Fruit fly (Drosophila melanogaster) whole organism, embryonic: ENCODE results near the gene r-l.

ENCODE experiments used
- Atf6 ChIP-seq: fragments of 200-800 bp; sonication (Bioruptor generic); IDR thresholded peaks from 2 replicates; pipeline ENCODE4 v1.3.6; 2022; ENCODE audit warnings: missing biosample characterization, missing genetic modification characterization
- Bteb2 ChIP-seq: fragments of 200-800 bp; sonication (Bioruptor generic); optimal IDR thresholded peaks from 2 replicates; lab custom pipeline; 2016; ENCODE audit warnings: missing biosample characterization, missing genetic modification characterization
- CG1024 ChIP-seq: fragments of 200-800 bp; sonication (Bioruptor generic); IDR thresholded peaks from 2 replicates; pipeline ENCODE4 v1.3.6; 2022; ENCODE audit warnings: missing biosample characterization, missing genetic modification characterization
- CG10543 ChIP-seq: fragments of 200-800 bp; sonication (Bioruptor generic); optimal IDR thresholded peaks from 3 replicates; lab custom pipeline; 2017; ENCODE audit warnings: missing biosample characterization, mild to moderate bottlenecking, missing genetic modification characterization, moderate library complexity
- CG11723 ChIP-seq: fragments of 200-800 bp; sonication (Bioruptor generic); optimal IDR thresholded peaks from 2 replicates; lab custom pipeline; 2017; ENCODE audit warnings: missing biosample characterization, mild to moderate bottlenecking, missing genetic modification characterization
- CG12071 ChIP-seq: fragments of 200-800 bp; sonication (Bioruptor generic); optimal IDR thresholded peaks from 3 replicates; lab custom pipeline; 2018; ENCODE audit warnings: missing biosample characterization, mild to moderate bottlenecking, missing genetic modification characterization
- CG12155 ChIP-seq: fragments of 200-800 bp; sonication (Bioruptor generic); optimal IDR thresholded peaks from 3 replicates; lab custom pipeline; 2016; ENCODE audit warnings: missing biosample characterization, missing genetic modification characterization
- CG12769 ChIP-seq: fragments of 200-800 bp; sonication (Bioruptor generic); optimal IDR thresholded peaks from 2 replicates; lab custom pipeline; 2019; ENCODE audit warnings: missing biosample characterization, mild to moderate bottlenecking, missing genetic modification characterization, moderate library complexity
- CG14014 ChIP-seq: fragments of 200-800 bp; sonication (Bioruptor generic); IDR thresholded peaks from 2 replicates; pipeline ENCODE4 v1.3.6; 2022; ENCODE audit warnings: missing biosample characterization, missing genetic modification characterization
- CG15269 ChIP-seq: fragments of 200-800 bp; sonication (Bioruptor generic); optimal IDR thresholded peaks from 2 replicates; lab custom pipeline; 2018; ENCODE audit warnings: missing biosample characterization, mild to moderate bottlenecking, missing genetic modification characterization, moderate library complexity
- CG1647 ChIP-seq: fragments of 200-800 bp; sonication (Bioruptor generic); optimal IDR thresholded peaks from 3 replicates; lab custom pipeline; 2016; ENCODE audit warnings: missing biosample characterization, missing genetic modification characterization
- CG17829 ChIP-seq: fragments of 200-800 bp; optimal IDR thresholded peaks from 2 replicates; lab custom pipeline; 2019; ENCODE audit warnings: missing biosample characterization, mild to moderate bottlenecking, missing genetic modification characterization, moderate library complexity
- CG2129 ChIP-seq: fragments of 200-800 bp; sonication (Bioruptor generic); IDR thresholded peaks from 2 replicates; pipeline ENCODE4 v1.3.6; 2022; ENCODE audit warnings: missing biosample characterization, missing genetic modification characterization; ENCODE audit not compliant: partially characterized antibody
- CG2889 ChIP-seq: fragments of 200-800 bp; sonication (Bioruptor generic); IDR thresholded peaks from 3 replicates; pipeline ENCODE4 v1.3.6; 2022; ENCODE audit warnings: missing biosample characterization, missing genetic modification characterization
- CG3407 ChIP-seq: fragments of 200-800 bp; sonication (Bioruptor generic); optimal IDR thresholded peaks from 2 replicates; lab custom pipeline; 2018; ENCODE audit warnings: missing biosample characterization, mild to moderate bottlenecking, missing genetic modification characterization
- CG34224 ChIP-seq: fragments of 200-800 bp; sonication (Bioruptor generic); IDR thresholded peaks from 3 replicates; pipeline ENCODE4 v1.3.6; 2022; ENCODE audit warnings: missing biosample characterization, missing genetic modification characterization; ENCODE audit not compliant: partially characterized antibody
- CG3838 ChIP-seq: fragments of 200-800 bp; sonication (Bioruptor generic); optimal IDR thresholded peaks from 3 replicates; lab custom pipeline; 2016; ENCODE audit warnings: missing biosample characterization, missing genetic modification characterization
- CG43689 ChIP-seq: fragments of 200-800 bp; sonication (Bioruptor generic); IDR thresholded peaks from 2 replicates; pipeline ENCODE4 v1.3.6; 2022; ENCODE audit warnings: missing biosample characterization, missing genetic modification characterization
- CG8290 ChIP-seq, 3 experiments: fragments of 200-800 bp; sonication (Bioruptor generic); optimal IDR thresholded peaks; 2 replicates each; lab custom pipeline; 2016 to 2019; ENCODE audit warnings: missing biosample characterization in 3 of 3, missing genetic modification characterization in 3 of 3, mild to moderate bottlenecking in 2 of 3, moderate library complexity in 1 of 3
- CG8359 ChIP-seq: fragments of 200-800 bp; sonication (Bioruptor generic); optimal IDR thresholded peaks from 2 replicates; lab custom pipeline; 2017; ENCODE audit warnings: missing biosample characterization, mild to moderate bottlenecking, missing genetic modification characterization, borderline replicate concordance
- CG9437 ChIP-seq: fragments of 200-800 bp; sonication (Bioruptor generic); optimal IDR thresholded peaks from 2 replicates; lab custom pipeline; 2018; ENCODE audit warnings: missing biosample characterization, mild to moderate bottlenecking, missing genetic modification characterization
- CG9932 ChIP-seq: fragments of 200-800 bp; sonication (Bioruptor generic); IDR thresholded peaks from 2 replicates; pipeline ENCODE4 v1.3.6; 2022; ENCODE audit warnings: missing biosample characterization, missing genetic modification characterization
- Dll ChIP-seq: fragments of 200-800 bp; sonication (Bioruptor generic); IDR thresholded peaks from 4 replicates; pipeline ENCODE4 v1.3.6; 2022; ENCODE audit warnings: missing biosample characterization, missing genetic modification characterization; ENCODE audit not compliant: partially characterized antibody
- Doc2 ChIP-seq: fragments of 200-800 bp; sonication (Bioruptor generic); IDR thresholded peaks from 2 replicates; pipeline ENCODE4 v1.3.6; 2022; ENCODE audit warnings: missing biosample characterization, missing genetic modification characterization
- Hmr ChIP-seq: fragments of 200-800 bp; sonication (Bioruptor generic); optimal IDR thresholded peaks from 3 replicates; lab custom pipeline; 2017; ENCODE audit warnings: mild to moderate bottlenecking, missing biosample characterization, missing genetic modification reagents, missing genetic modification characterization
- Lim3 ChIP-seq: fragments of 200-800 bp; sonication (Bioruptor generic); IDR thresholded peaks from 2 replicates; pipeline ENCODE4 v1.3.6; 2022; ENCODE audit warnings: missing biosample characterization, missing genetic modification characterization
- Med ChIP-seq: fragments of 200-800 bp; sonication (Bioruptor generic); peaks from one replicate; lab custom pipeline; 2016; ENCODE audit warnings: missing biosample characterization, missing genetic modification characterization, mild to moderate bottlenecking, inconsistent platforms, moderate library complexity
- Nf-YC ChIP-seq: fragments of 200-800 bp; optimal IDR thresholded peaks from 3 replicates; lab custom pipeline; 2019; ENCODE audit warnings: missing biosample characterization, mild to moderate bottlenecking, missing genetic modification characterization, moderate library complexity
- Taf1 ChIP-seq: fragments of 200-800 bp; sonication (Bioruptor generic); IDR thresholded peaks from 2 replicates; pipeline ENCODE4 v1.3.6; 2022; ENCODE audit warnings: missing biosample characterization, missing genetic modification characterization
- Xbp1 ChIP-seq: fragments of 200-800 bp; sonication (Bioruptor generic); optimal IDR thresholded peaks from 3 replicates; lab custom pipeline; 2016; ENCODE audit warnings: missing biosample characterization, mild to moderate bottlenecking, missing genetic modification characterization
- az2 ChIP-seq: fragments of 200-800 bp; sonication (Bioruptor generic); optimal IDR thresholded peaks from 3 replicates; lab custom pipeline; 2016; ENCODE audit warnings: missing biosample characterization, missing genetic modification characterization
- bab2 ChIP-seq: fragments of 200-800 bp; sonication (Bioruptor generic); optimal IDR thresholded peaks from 2 replicates; lab custom pipeline; 2016; ENCODE audit warnings: missing biosample characterization, missing genetic modification characterization
- bigmax ChIP-seq: fragments of 200-800 bp; sonication (Bioruptor generic); optimal IDR thresholded peaks from 2 replicates; lab custom pipeline; 2018; ENCODE audit warnings: missing biosample characterization, mild to moderate bottlenecking, missing genetic modification characterization
- dpn ChIP-seq, 2 experiments: fragments of 200-800 bp; sonication (Bioruptor generic); optimal IDR thresholded peaks; 3 replicates each; lab custom pipeline; 2016; ENCODE audit warnings: missing biosample characterization in 2 of 2, missing genetic modification characterization in 2 of 2
- exex ChIP-seq: fragments of 200-800 bp; sonication (Bioruptor generic); optimal IDR thresholded peaks from 4 replicates; lab custom pipeline; 2018; ENCODE audit warnings: missing biosample characterization, mild to moderate bottlenecking, missing genetic modification characterization, moderate library complexity
- fd3F ChIP-seq: fragments of 200-800 bp; sonication (Bioruptor generic); optimal IDR thresholded peaks from 2 replicates; lab custom pipeline; 2018; ENCODE audit warnings: missing biosample characterization, mild to moderate bottlenecking, missing genetic modification characterization, moderate library complexity
- gcm ChIP-seq: fragments of 200-800 bp; sonication (Bioruptor generic); optimal IDR thresholded peaks from 2 replicates; lab custom pipeline; 2019; ENCODE audit warnings: missing biosample characterization, mild to moderate bottlenecking, missing genetic modification characterization, moderate library complexity
- jing ChIP-seq: fragments of 200-800 bp; sonication (Bioruptor generic); optimal IDR thresholded peaks from 2 replicates; lab custom pipeline; 2018; ENCODE audit warnings: missing biosample characterization, mild to moderate bottlenecking, missing genetic modification characterization
- lbe ChIP-seq: fragments of 200-800 bp; sonication (Bioruptor generic); optimal IDR thresholded peaks from 2 replicates; lab custom pipeline; 2016; ENCODE audit warnings: missing biosample characterization, mild to moderate bottlenecking, missing genetic modification characterization
- nau ChIP-seq: fragments of 200-800 bp; sonication (Bioruptor generic); optimal IDR thresholded peaks from 3 replicates; lab custom pipeline; 2017; ENCODE audit warnings: missing biosample characterization, mild to moderate bottlenecking, missing genetic modification characterization, missing genetic modification reagents
- psq ChIP-seq: fragments of 200-800 bp; sonication (Bioruptor generic); optimal IDR thresholded peaks from 2 replicates; lab custom pipeline; 2017; ENCODE audit warnings: missing biosample characterization, missing genetic modification characterization
- ro ChIP-seq: fragments of 200-800 bp; sonication (Bioruptor generic); IDR thresholded peaks from 2 replicates; pipeline ENCODE4 v1.3.6; 2022; ENCODE audit warnings: missing biosample characterization, missing genetic modification characterization
- salm ChIP-seq: fragments of 200-800 bp; sonication (Bioruptor generic); optimal IDR thresholded peaks from 2 replicates; lab custom pipeline; 2018; ENCODE audit warnings: missing biosample characterization, mild to moderate bottlenecking, missing genetic modification characterization
- stwl ChIP-seq: fragments of 200-800 bp; sonication (Bioruptor generic); optimal IDR thresholded peaks from 3 replicates; lab custom pipeline; 2018; ENCODE audit warnings: missing biosample characterization, mild to moderate bottlenecking, missing genetic modification characterization, moderate library complexity
- tin ChIP-seq: fragments of 200-800 bp; sonication (Bioruptor generic); optimal IDR thresholded peaks from 3 replicates; lab custom pipeline; 2016; ENCODE audit warnings: missing biosample characterization, missing genetic modification characterization
- unpg ChIP-seq: fragments of 200-800 bp; sonication (Bioruptor generic); optimal IDR thresholded peaks from 3 replicates; lab custom pipeline; 2018; ENCODE audit warnings: missing biosample characterization, mild to moderate bottlenecking, missing genetic modification characterization, moderate library complexity
- zf30C ChIP-seq: fragments of 200-800 bp; sonication (Bioruptor generic); optimal IDR thresholded peaks from 3 replicates; lab custom pipeline; 2018; ENCODE audit warnings: missing biosample characterization, mild to moderate bottlenecking, missing genetic modification characterization
- zfh2 ChIP-seq: fragments of 200-800 bp; sonication (Bioruptor generic); optimal IDR thresholded peaks from 2 replicates; lab custom pipeline; 2016; ENCODE audit warnings: missing biosample characterization, missing genetic modification characterization

Gene r-l

DNA sequence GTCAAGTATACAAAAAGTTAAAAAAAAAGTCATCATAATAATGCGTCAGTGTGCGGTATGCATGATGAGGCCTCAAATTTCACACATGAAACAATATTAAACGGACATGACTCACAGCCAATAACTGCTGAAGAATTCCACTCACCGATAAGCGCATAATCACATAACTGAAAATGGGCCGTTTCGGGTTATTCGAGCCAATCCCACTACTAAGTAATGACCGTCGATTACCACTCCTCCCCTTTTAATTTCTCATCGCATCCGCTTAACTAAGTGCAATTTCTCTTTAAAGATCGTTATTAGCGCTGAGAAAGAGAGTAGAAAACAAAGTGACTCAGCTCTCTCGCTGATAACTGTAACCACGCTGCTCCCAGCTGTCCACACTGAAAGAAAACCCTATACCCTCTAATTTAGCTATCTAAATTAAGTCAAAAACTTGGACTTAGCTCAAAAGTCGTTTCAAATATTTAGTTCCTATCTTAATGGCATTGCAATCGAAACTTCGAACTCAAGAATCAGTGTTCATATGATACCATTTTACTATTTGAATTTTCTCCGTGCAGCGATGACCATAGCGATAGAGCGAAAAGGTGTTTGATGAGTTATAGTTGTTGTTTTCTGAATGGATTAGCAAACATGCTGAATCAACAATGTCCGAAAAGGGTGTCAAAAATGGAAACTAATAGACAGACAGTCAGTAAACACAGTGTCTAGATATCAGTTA lies 39.8 kb upstream of the r-l start (continued):
- TF ChIP-seq CG12769 (peak; percentile 94), CG9437 (peak; percentile 76), Xbp1 (GFP tag; lab: Kevin White, UChicago) (peak; percentile 92), unpg (GFP tag; lab: Kevin White, UChicago) (peak; percentile 92), CG43689 (GFP tag; lab: Robert Waterston, UW) (peak; percentile 65), CG1647 (GFP tag; lab: Kevin White, UChicago) (peak; percentile 92), Hmr (GFP tag; lab: Kevin White, UChicago) (peak; percentile 90), exex (tag; lab: Kevin White, UChicago) (peak; percentile 78), salm (tag; lab: Kevin White, UChicago) (peak; percentile 78), Bteb2 (GFP tag; lab: Kevin White, UChicago) (peak; percentile 89), fd3F (GFP tag; lab: Kevin White, UChicago) (peak; percentile 77), dpn (GFP tag; optimal IDR thresholded peaks at IDR 0.05; lab: Kevin White, UChicago) (peak; percentile 90), CG15269 (tag; lab: Kevin White, UChicago) (peak; percentile 91), ro (0 out of 2 replicates have a peak, but pooled peaks have one; percentile 60), Med (GFP tag; lab: Kevin White, UChicago) (peak; percentile 99), stwl (tag; lab: Kevin White, UChicago) (peak; percentile 15), CG1024 (GFP tag; lab: Robert Waterston, UW) (peak; percentile 74), Doc2 (no peak), Lim3 (GFP tag; lab: Robert Waterston, UW) (0 out of 2 replicates have a peak, but pooled peaks have one; percentile 19), tin (GFP tag; lab: Kevin White, UChicago) (peak; percentile 81), CG12071 (GFP tag; lab: Kevin White, UChicago) (peak; percentile 54), CG14014 (peak; percentile 83), CG2889 (GFP tag; lab: Robert Waterston, UW) (peak; percentile 66; the same call in 2 of the 3 replicates), CG12155 (GFP tag; lab: Kevin White, UChicago) (peak; percentile 79), Taf1 (GFP tag; lab: Robert Waterston, UW) (peak; percentile 52), bab2 (GFP tag; lab: Kevin White, UChicago) (peak; percentile 93), Atf6 (GFP tag; lab: Robert Waterston, UW) (peak; percentile 89), CG3838 (GFP tag; lab: Kevin White, UChicago) (peak; percentile 81), psq (peak; percentile 61), CG8359 (peak; percentile 57), gcm (GFP tag; lab: Kevin White, UChicago) (peak; percentile 86), CG2129 (no peak), CG10543 (no peak), lbe (peak; percentile 52), nau (GFP tag; lab: Kevin White, UChicago) (peak; percentile 82), jing (peak; percentile 81), CG17829 (peak; percentile 87), az2 (GFP tag; lab: Kevin White, UChicago) (peak; percentile 82), CG9932 (GFP tag; lab: Robert Waterston, UW) (peak; percentile 80), CG34224 (GFP tag; lab: Robert Waterston, UW) (no peak), Dll (GFP tag; lab: Robert Waterston, UW) (no peak), zfh2 (GFP tag; lab: Kevin White, UChicago) (peak; percentile 85), CG11723 (GFP tag; lab: Kevin White, UChicago) (peak; percentile 81), Nf-YC (tag; lab: Kevin White, UChicago) (peak; percentile 86), bigmax (peak; percentile 27), zf30C (GFP tag; lab: Kevin White, UChicago) (peak; percentile 88), CG3407 (GFP tag; lab: Kevin White, UChicago) (peak; percentile 90), CG8290 (GFP tag; optimal IDR thresholded peaks at IDR 0.05; lab: Kevin White, UChicago) (peak; percentile 67), CG8290 (tag; optimal IDR thresholded peaks at IDR 0.05; lab: Kevin White, UChicago) (peak in 1 of 2 experiments; percentile 92)
